Worm (Caenorhabditis elegans) whole organism, early embryonic: ENCODE measurements around the gene F26C11.3.

ENCODE experiments used
- B0310.2 ChIP-seq: sonication (generic microtip); optimal IDR thresholded peaks from 2 replicates; lab custom pipeline; 2016; ENCODE audit warnings: mild to moderate bottlenecking, missing genetic modification characterization, missing compliant biosample characterization
- ama-1 ChIP-seq: fragments of 150-350 bp; optimal IDR thresholded peaks from 2 replicates; lab custom pipeline; 2014
- ceh-36 ChIP-seq: sonication (generic microtip); optimal IDR thresholded peaks from 2 replicates; lab custom pipeline; 2016; ENCODE audit warnings: missing genetic modification characterization, inconsistent platforms, missing compliant biosample characterization
- flt-1 ChIP-seq: fragments of 200-800 bp; sonication (Bioruptor generic); IDR thresholded peaks from 2 replicates; pipeline ENCODE4 v1.3.6; 2022; ENCODE audit warnings: missing genetic modification characterization, missing compliant biosample characterization
- tbx-37 ChIP-seq: fragments of 200-800 bp; sonication (Bioruptor generic); conservative IDR thresholded peaks from 2 replicates; pipeline ENCODE4 v1.3.6; 2022; ENCODE audit warnings: missing genetic modification reagents, missing genetic modification characterization, missing compliant biosample characterization

DNA sequence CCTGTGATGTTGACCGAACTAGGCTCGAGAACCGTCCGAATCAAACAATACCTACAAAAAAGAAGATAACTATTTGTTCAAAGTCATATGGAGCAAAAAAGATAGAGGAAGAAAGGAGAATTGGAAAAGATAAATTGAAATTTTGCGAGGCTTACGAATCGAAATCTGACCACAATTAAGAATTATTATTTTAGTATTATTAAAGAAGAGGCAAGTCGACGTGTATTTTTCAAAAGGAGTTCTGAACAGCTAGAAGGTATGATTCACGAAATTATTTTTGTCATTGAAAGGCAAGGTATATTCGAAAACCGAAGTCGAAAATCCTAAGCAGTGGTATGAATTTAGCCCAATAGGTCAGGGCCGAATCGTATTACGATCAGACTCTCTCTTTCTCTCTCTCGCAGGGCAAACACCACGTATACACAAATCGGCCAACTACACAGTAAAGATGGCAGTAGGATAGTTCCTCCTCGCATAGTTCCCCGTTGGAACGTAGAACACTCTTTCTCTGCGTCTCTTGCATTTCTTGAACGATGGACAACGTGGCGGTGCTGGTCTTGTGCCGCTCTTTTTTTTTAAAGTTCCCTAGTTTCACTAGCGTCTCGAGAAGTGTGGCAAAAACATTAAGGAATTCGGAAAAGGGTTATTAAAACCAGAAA lies 23.7 kb downstream of the F26C11.3 start, which contains the start of gene vgln-1:
- no peak for TF ChIP-seq ceh-36 (tag; lab: Kevin White, UChicago)
- TF ChIP-seq ama-1 (lab: Kevin White, UChicago): no peak
- no peak for TF ChIP-seq tbx-37 (GFP tag; lab: Robert Waterston, UW)
- TF ChIP-seq B0310.2: no peak
- no peak for TF ChIP-seq flt-1 (GFP tag; lab: Robert Waterston, UW)
